Worm (Caenorhabditis elegans) whole organism, L4 larva: ENCODE data around the gene dhs-20.
A peak's percentile ranks its signal among the peaks of the same experiment; 100 is the strongest.

Source experiments
- D1046.2 ChIP-seq: fragments of 200-800 bp; sonication (Bioruptor generic); IDR thresholded peaks from 2 replicates; pipeline ENCODE4 v1.3.6; 2022; ENCODE audit warnings: missing genetic modification characterization, missing compliant biosample characterization
- F10B5.3 ChIP-seq: sonication (generic microtip); optimal IDR thresholded peaks from 2 replicates; lab custom pipeline; 2016; ENCODE audit warnings: mild to moderate bottlenecking, missing genetic modification characterization, missing compliant biosample characterization
- F44E2.7 ChIP-seq: fragments of 200-800 bp; sonication (Bioruptor generic); IDR thresholded peaks from 2 replicates; pipeline ENCODE4 v2.1.2; 2022; ENCODE audit warnings: missing genetic modification characterization, missing compliant biosample characterization
- aly-2 ChIP-seq: sonication (generic microtip); optimal IDR thresholded peaks from 2 replicates; lab custom pipeline; 2018; ENCODE audit warnings: missing biosample characterization, missing genetic modification characterization
- ceh-20 ChIP-seq: fragments of 200-800 bp; sonication (Bioruptor generic); IDR thresholded peaks from 2 replicates; pipeline ENCODE4 v1.3.6; 2022; ENCODE audit warnings: missing genetic modification reagents, missing genetic modification characterization, missing compliant biosample characterization
- ceh-62 ChIP-seq: sonication (generic microtip); optimal IDR thresholded peaks from 2 replicates; lab custom pipeline; 2017; ENCODE audit warnings: missing biosample characterization, missing genetic modification characterization
- ces-1 ChIP-seq: fragments of 150-350 bp; sonication (generic microtip); optimal IDR thresholded peaks from 4 replicates; lab custom pipeline; 2014; ENCODE audit warnings: missing biosample characterization, missing genetic modification reagents, missing genetic modification characterization
- daf-16 ChIP-seq, 3 experiments: sonication (generic microtip); optimal IDR thresholded peaks; 2 replicates each; lab custom pipeline; 2016 to 2017; ENCODE audit warnings: missing genetic modification characterization in 3 of 3, missing genetic modification reagents in 3 of 3, mild to moderate bottlenecking in 2 of 3, missing compliant biosample characterization in 2 of 3, missing biosample characterization in 1 of 3, moderate library complexity in 1 of 3
- daf-19 ChIP-seq: fragments of 200-800 bp; sonication (Bioruptor generic); conservative IDR thresholded peaks from 2 replicates; pipeline ENCODE4 v1.3.6; 2022; ENCODE audit warnings: missing genetic modification characterization, missing compliant biosample characterization
- dmd-6 ChIP-seq: fragments of 200-800 bp; sonication (Bioruptor generic); IDR thresholded peaks from 2 replicates; pipeline ENCODE4 v1.3.6; 2022; ENCODE audit warnings: missing genetic modification reagents, missing genetic modification characterization, missing compliant biosample characterization
- dmd-9 ChIP-seq: fragments of 200-800 bp; sonication (Bioruptor generic); IDR thresholded peaks from 2 replicates; pipeline ENCODE4 v1.3.6; 2022; ENCODE audit warnings: missing genetic modification reagents, missing genetic modification characterization, missing compliant biosample characterization
- dpl-1 ChIP-seq: fragments of 150-350 bp; optimal IDR thresholded peaks from 2 replicates; lab custom pipeline; 2014; ENCODE audit warnings: missing biosample characterization, missing genetic modification reagents, missing genetic modification characterization
- duxl-1 ChIP-seq: sonication (generic microtip); optimal IDR thresholded peaks from 2 replicates; lab custom pipeline; 2016; ENCODE audit warnings: mild to moderate bottlenecking, missing genetic modification characterization, moderate library complexity, missing compliant biosample characterization; ENCODE audit not compliant: poor library complexity
- dve-1 ChIP-seq: sonication (generic microtip); optimal IDR thresholded peaks from 2 replicates; lab custom pipeline; 2017; ENCODE audit warnings: antibody characterized with exemption, mild to moderate bottlenecking, missing genetic modification characterization, missing compliant biosample characterization; ENCODE audit not compliant: insufficient read depth
- egl-43 ChIP-seq: fragments of 200-800 bp; sonication (Bioruptor generic); IDR thresholded peaks from 2 replicates; pipeline ENCODE4 v1.3.6; 2022; ENCODE audit warnings: missing genetic modification reagents, missing genetic modification characterization, missing compliant biosample characterization
- hif-1 ChIP-seq, 2 experiments: sonication (generic microtip); optimal IDR thresholded peaks; 2 replicates each; lab custom pipeline; 2016 to 2017; ENCODE audit warnings: missing compliant biosample characterization in 2 of 2, missing genetic modification characterization in 2 of 2, missing genetic modification reagents in 2 of 2, missing genotype in 2 of 2, mild to moderate bottlenecking in 1 of 2
- hlh-11 ChIP-seq: fragments of 200-800 bp; sonication (Bioruptor generic); optimal IDR thresholded peaks from 2 replicates; lab custom pipeline; 2018; ENCODE audit warnings: mild to moderate bottlenecking, missing genetic modification characterization, missing compliant biosample characterization
- hlh-30 ChIP-seq: sonication (generic microtip); optimal IDR thresholded peaks from 2 replicates; lab custom pipeline; 2017; ENCODE audit warnings: antibody characterized with exemption, mild to moderate bottlenecking, missing genetic modification characterization, missing compliant biosample characterization; ENCODE audit not compliant: insufficient read depth
- hmg-1.1 ChIP-seq: fragments of 200-800 bp; sonication (Bioruptor generic); IDR thresholded peaks from 2 replicates; pipeline ENCODE4 v1.3.6; 2022; ENCODE audit warnings: missing genetic modification reagents, missing genetic modification characterization, missing compliant biosample characterization
- lin-13 ChIP-seq: fragments of 150-350 bp; optimal IDR thresholded peaks from 2 replicates; lab custom pipeline; 2014; ENCODE audit warnings: missing biosample characterization, missing genetic modification reagents, missing genetic modification characterization
- lin-29 ChIP-seq: fragments of 200-800 bp; sonication (Bioruptor generic); IDR thresholded peaks from 2 replicates; pipeline ENCODE4 v1.3.6; 2022; ENCODE audit warnings: missing genetic modification reagents, missing genetic modification characterization, missing compliant biosample characterization
- lin-38 ChIP-seq: fragments of 200-800 bp; sonication (Bioruptor generic); IDR thresholded peaks from 2 replicates; pipeline ENCODE4 v1.3.6; 2022; ENCODE audit warnings: missing genetic modification reagents, missing genetic modification characterization, missing compliant biosample characterization
- madf-5 ChIP-seq, 2 experiments: fragments of 200-800 bp; sonication (Bioruptor generic); IDR thresholded peaks; 2 replicates each; pipeline ENCODE4 v1.3.6; 2022; ENCODE audit warnings: missing compliant biosample characterization in 2 of 2, missing genetic modification characterization in 2 of 2
- mdl-1 ChIP-seq, 2 experiments: fragments of 150-350 bp in 1 of 2; sonication (generic microtip) in 1 of 2; optimal IDR thresholded peaks; 2 replicates each; lab custom pipeline; 2014 to 2017; ENCODE audit warnings: missing biosample characterization in 2 of 2, missing genetic modification characterization in 2 of 2
- mep-1 ChIP-seq: fragments of 150-350 bp; sonication (generic microtip); optimal IDR thresholded peaks from 3 replicates; lab custom pipeline; 2014; ENCODE audit warnings: missing biosample characterization, missing genetic modification characterization
- mes-2 ChIP-seq: sonication (generic microtip); optimal IDR thresholded peaks from 2 replicates; lab custom pipeline; 2016; ENCODE audit warnings: missing genotype, mild to moderate bottlenecking, missing genetic modification characterization, missing compliant biosample characterization; ENCODE audit not compliant: poor library complexity, severe bottlenecking
- nhr-102 ChIP-seq: sonication (generic microtip); optimal IDR thresholded peaks from 2 replicates; lab custom pipeline; 2016; ENCODE audit warnings: mild to moderate bottlenecking, missing genetic modification characterization, moderate library complexity, missing compliant biosample characterization
- nhr-25 ChIP-seq: sonication (generic microtip); optimal IDR thresholded peaks from 2 replicates; lab custom pipeline; 2017; ENCODE audit warnings: missing genetic modification characterization, mild to moderate bottlenecking, missing compliant biosample characterization, antibody characterized with exemption, moderate library complexity, borderline replicate concordance; ENCODE audit not compliant: insufficient read depth
- nhr-28 ChIP-seq: fragments of 150-350 bp; optimal IDR thresholded peaks from 2 replicates; lab custom pipeline; 2014; ENCODE audit warnings: missing biosample characterization, missing genetic modification characterization
- nhr-42 ChIP-seq: fragments of 200-800 bp; sonication (Bioruptor generic); IDR thresholded peaks from 2 replicates; pipeline ENCODE4 v1.3.6; 2022; ENCODE audit warnings: missing genetic modification characterization, missing compliant biosample characterization
- nhr-48 ChIP-seq: sonication (generic microtip); optimal IDR thresholded peaks from 2 replicates; lab custom pipeline; 2016; ENCODE audit warnings: mild to moderate bottlenecking, missing genetic modification characterization, missing compliant biosample characterization
- nhr-6 ChIP-seq: fragments of 150-350 bp; optimal IDR thresholded peaks from 2 replicates; lab custom pipeline; 2014; ENCODE audit warnings: missing biosample characterization, missing genetic modification characterization
- nhr-76 ChIP-seq: fragments of 150-350 bp; optimal IDR thresholded peaks from 2 replicates; lab custom pipeline; 2014; ENCODE audit warnings: missing biosample characterization, missing genetic modification characterization
- php-3 ChIP-seq: fragments of 200-800 bp; sonication (Bioruptor generic); IDR thresholded peaks from 2 replicates; pipeline ENCODE4 v1.3.6; 2022; ENCODE audit warnings: missing genetic modification reagents, missing genetic modification characterization, missing compliant biosample characterization
- rbr-2 ChIP-seq: sonication (generic microtip); optimal IDR thresholded peaks from 2 replicates; lab custom pipeline; 2016; ENCODE audit warnings: missing genotype, missing genetic modification characterization, missing compliant biosample characterization
- sdz-12 ChIP-seq: fragments of 200-800 bp; sonication (Bioruptor generic); optimal IDR thresholded peaks from 2 replicates; lab custom pipeline; 2018; ENCODE audit warnings: mild to moderate bottlenecking, missing genetic modification characterization, missing compliant biosample characterization
- snpc-1.2 ChIP-seq: fragments of 200-800 bp; sonication (Bioruptor generic); IDR thresholded peaks from 2 replicates; pipeline ENCODE4 v1.3.6; 2022; ENCODE audit warnings: missing genetic modification reagents, missing genetic modification characterization, missing compliant biosample characterization
- spr-1 ChIP-seq: sonication (generic microtip); optimal IDR thresholded peaks from 2 replicates; lab custom pipeline; 2016; ENCODE audit warnings: mild to moderate bottlenecking, missing genetic modification characterization, missing compliant biosample characterization
- tra-1 ChIP-seq: fragments of 200-800 bp; sonication (Bioruptor generic); IDR thresholded peaks from 2 replicates; pipeline ENCODE4 v1.3.6; 2022; ENCODE audit warnings: missing genetic modification reagents, missing genetic modification characterization, missing compliant biosample characterization
- unc-130 ChIP-seq: sonication (generic microtip); optimal IDR thresholded peaks from 2 replicates; lab custom pipeline; 2016; ENCODE audit warnings: missing genetic modification reagents, missing genetic modification characterization, missing compliant biosample characterization
- unc-39 ChIP-seq: sonication (generic microtip); optimal IDR thresholded peaks from 2 replicates; lab custom pipeline; 2017; ENCODE audit warnings: missing biosample characterization, missing genetic modification characterization
- zfp-2 ChIP-seq: sonication (generic microtip); optimal IDR thresholded peaks from 2 replicates; lab custom pipeline; 2016; ENCODE audit warnings: mild to moderate bottlenecking, missing genetic modification characterization, missing compliant biosample characterization
- zfp-3 ChIP-seq: fragments of 200-800 bp; sonication (Bioruptor generic); conservative IDR thresholded peaks from 2 replicates; pipeline ENCODE4 v1.3.6; 2022; ENCODE audit warnings: missing genetic modification reagents, missing genetic modification characterization, missing compliant biosample characterization
- ztf-7 ChIP-seq: fragments of 150-350 bp; optimal IDR thresholded peaks from 2 replicates; lab custom pipeline; 2014; ENCODE audit warnings: missing biosample characterization, missing genetic modification characterization

Gene dhs-20

DNA sequence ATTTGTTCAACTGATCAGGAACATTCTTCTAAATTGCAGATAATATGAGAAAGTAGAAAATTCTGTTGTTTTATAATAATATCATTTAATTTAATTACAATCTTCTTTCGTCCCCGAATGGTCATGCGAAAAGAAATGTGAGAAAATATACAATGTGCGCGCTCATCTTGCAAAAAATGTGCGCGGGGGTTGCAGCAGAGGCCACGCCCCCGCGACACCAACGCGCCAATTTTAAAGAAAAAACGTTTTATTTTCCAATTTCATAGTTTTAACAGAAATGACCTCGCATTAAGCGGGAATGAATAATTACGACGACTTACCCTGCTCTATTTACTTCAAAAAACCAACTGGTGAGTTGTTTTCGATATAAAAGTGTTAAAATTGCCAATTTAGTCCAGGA is 6.1 kb upstream of the dhs-20 start, which contains the start of gene sas-5:
Gene sas-5, plus strand, starts transcription at position 257 of the 400 bp plus-strand sequence.
- peak; percentile 46 for TF ChIP-seq nhr-6 (tag; lab: Kevin White, UChicago)
- no peak for TF ChIP-seq dmd-9 (GFP tag; lab: Robert Waterston, UW)
- peak; percentile 52 for TF ChIP-seq nhr-102 (tag; lab: Kevin White, UChicago)
- TF ChIP-seq mdl-1 (tag; optimal IDR thresholded peaks at IDR 0.05; lab: Kevin White, UChicago) = peak in 1 of 2 experiments; percentile 55
- no peak for TF ChIP-seq D1046.2 (GFP tag; lab: Robert Waterston, UW)
- TF ChIP-seq nhr-28 (tag; lab: Kevin White, UChicago) = peak; percentile 8
- peak; percentile 93 for TF ChIP-seq dpl-1 (GFP tag; lab: Kevin White, UChicago)
- TF ChIP-seq mes-2 (tag; lab: Kevin White, UChicago) = peak; percentile 95
- no peak for TF ChIP-seq daf-19 (GFP tag; lab: Robert Waterston, UW)
- no peak for TF ChIP-seq nhr-25 (tag; lab: Kevin White, UChicago)
- peak; percentile 44 for TF ChIP-seq rbr-2
- TF ChIP-seq hlh-30 (tag; lab: Kevin White, UChicago) = peak; percentile 72
- TF ChIP-seq hlh-11 = peak; percentile 64
- 0 out of 2 replicates have a peak, but pooled peaks have one; percentile 20 for TF ChIP-seq tra-1 (GFP tag; lab: Robert Waterston, UW)
- peak; percentile 58 for TF ChIP-seq dve-1 (tag; lab: Kevin White, UChicago)
- TF ChIP-seq egl-43 (GFP tag; lab: Robert Waterston, UW) = peak; percentile 64; the same call in 1 of the 2 replicates
- TF ChIP-seq hif-1 (tag; optimal IDR thresholded peaks at IDR 0.05; lab: Kevin White, UChicago) = peak in 1 of 2 experiments; percentile 54
- TF ChIP-seq zfp-2 (tag; lab: Kevin White, UChicago) = no peak
- peak; percentile 79 for TF ChIP-seq hmg-1.1
- TF ChIP-seq dmd-6 (GFP tag; lab: Robert Waterston, UW) = peak; percentile 54; the same call in 1 of the 2 replicates
- peak; percentile 74 for TF ChIP-seq mep-1 (tag; lab: Kevin White, UChicago)
- TF ChIP-seq nhr-76 (tag; lab: Kevin White, UChicago) = no peak
- no peak for TF ChIP-seq F44E2.7 (GFP tag; lab: Robert Waterston, UW)
- TF ChIP-seq lin-29 (GFP tag; lab: Robert Waterston, UW) = no peak
- TF ChIP-seq ces-1 (GFP tag; lab: Kevin White, UChicago) = peak; percentile 34
- 0 out of 2 replicates have a peak, but pooled peaks have one; percentile 11 for TF ChIP-seq nhr-42
- no peak for TF ChIP-seq aly-2 (tag; lab: Kevin White, UChicago)
- no peak for TF ChIP-seq sdz-12 (GFP tag; lab: Kevin White, UChicago)
- TF ChIP-seq madf-5 (GFP tag; IDR thresholded peaks at IDR 0.05; lab: Robert Waterston, UW) = no peak
- peak in 1 of 2 experiments; percentile 43 for TF ChIP-seq daf-16 (GFP tag; optimal IDR thresholded peaks at IDR 0.05; lab: Kevin White, UChicago)
- peak; percentile 45 for TF ChIP-seq daf-16 (tag; optimal IDR thresholded peaks at IDR 0.05; lab: Kevin White, UChicago)
- peak; percentile 37; the same call in 1 of the 2 replicates for TF ChIP-seq snpc-1.2 (GFP tag; lab: Robert Waterston, UW)
- peak; percentile 22 for TF ChIP-seq F10B5.3
- no peak; the same call in 1 of the 2 replicates for TF ChIP-seq ceh-20
- no peak for TF ChIP-seq unc-39 (tag; lab: Kevin White, UChicago)
- peak; percentile 39 for TF ChIP-seq nhr-48 (tag; lab: Kevin White, UChicago)
- no peak for TF ChIP-seq zfp-3 (GFP tag; lab: Robert Waterston, UW)
- peak; percentile 57 for TF ChIP-seq spr-1
- peak; percentile 61 for TF ChIP-seq lin-13 (GFP tag; lab: Kevin White, UChicago)
- TF ChIP-seq php-3 (GFP tag; lab: Robert Waterston, UW) = 0 out of 2 replicates have a peak, but pooled peaks have one; percentile 9
- TF ChIP-seq ceh-62 = no peak
- peak; percentile 82 for TF ChIP-seq unc-130 (GFP tag; lab: Kevin White, UChicago)
- peak; percentile 81 for TF ChIP-seq lin-38 (GFP tag; lab: Robert Waterston, UW)
- peak; percentile 4 for TF ChIP-seq ztf-7 (tag; lab: Kevin White, UChicago)
- TF ChIP-seq duxl-1 (tag; lab: Kevin White, UChicago) = peak; percentile 88
